Worm (Caenorhabditis elegans): ENCODE data around the gene F59A1.15.

ce11 chrV:17721709-17722108, 38.0 kb upstream of the F59A1.15 start:
- TF ChIP-seq pha-4 (tag; optimal IDR thresholded peaks at IDR 0.05) (peak; percentile 47), tbx-2 (tag; optimal IDR thresholded peaks at IDR 0.05) (no peak), mdl-1 (tag; optimal IDR thresholded peaks at IDR 0.05) (no peak), jun-1 (tag; optimal IDR thresholded peaks at IDR 0.05) (peak; percentile 84), skn-1 (tag; optimal IDR thresholded peaks at IDR 0.05) (no peak), ama-1 (optimal IDR thresholded peaks at IDR 0.05) (no peak), nhr-76 (tag; optimal IDR thresholded peaks at IDR 0.05) (no peak), nhr-237 (tag; optimal IDR thresholded peaks at IDR 0.05) (no peak), nhr-25 (tag; optimal IDR thresholded peaks at IDR 0.05) (no peak)
